Fruit fly (Drosophila melanogaster) whole organism, wandering third instar larva: ENCODE measurements around the gene Cht11.

Source experiments
- brk ChIP-seq: fragments of 200-800 bp; sonication (Bioruptor generic); optimal IDR thresholded peaks from 2 replicates; lab custom pipeline; 2016; ENCODE audit warnings: missing biosample characterization, mild to moderate bottlenecking, missing genetic modification characterization
- ey ChIP-seq: fragments of 200-800 bp; sonication (Bioruptor generic); optimal IDR thresholded peaks from 2 replicates; lab custom pipeline; 2016; ENCODE audit warnings: missing biosample characterization, missing genetic modification characterization
- fru ChIP-seq: fragments of 200-800 bp; sonication (Bioruptor generic); optimal IDR thresholded peaks from 3 replicates; lab custom pipeline; 2016; ENCODE audit warnings: missing biosample characterization, mild to moderate bottlenecking, missing genetic modification characterization
- lola ChIP-seq: fragments of >200 bp; optimal IDR thresholded peaks from 2 replicates; lab custom pipeline; 2017; ENCODE audit warnings: missing biosample characterization, missing genetic modification characterization
- psq ChIP-seq: fragments of 200-800 bp; sonication (Bioruptor generic); optimal IDR thresholded peaks from 3 replicates; lab custom pipeline; 2017; ENCODE audit warnings: missing biosample characterization, mild to moderate bottlenecking, missing genetic modification characterization, moderate library complexity
- rgr ChIP-seq: fragments of 200-800 bp; sonication (Bioruptor generic); optimal IDR thresholded peaks from 3 replicates; lab custom pipeline; 2016; ENCODE audit warnings: missing biosample characterization, mild to moderate bottlenecking, missing genetic modification characterization
- sv ChIP-seq: fragments of 200-800 bp; sonication (Bioruptor generic); optimal IDR thresholded peaks from 3 replicates; lab custom pipeline; 2016; ENCODE audit warnings: missing biosample characterization, missing genetic modification characterization
- tai ChIP-seq: sonication (Bioruptor generic); optimal IDR thresholded peaks from 2 replicates; lab custom pipeline; 2016; ENCODE audit warnings: missing biosample characterization, missing genetic modification characterization

- TF ChIP-seq tai (GFP tag; lab: Kevin White, UChicago) (no peak), brk (no peak), lola (GFP tag; lab: Kevin White, UChicago) (no peak), rgr (no peak), psq (GFP tag; lab: Kevin White, UChicago) (peak; percentile 77), fru (GFP tag; lab: Kevin White, UChicago) (no peak), ey (GFP tag; lab: Kevin White, UChicago) (no peak), sv (GFP tag; lab: Kevin White, UChicago) (no peak)
Observed at dm6 chrX:6853384-6853783, 4.1 kb upstream of the Cht11 start.
